Worm (Caenorhabditis elegans) whole organism, dauer: ENCODE measurements around the gene abi-1.

Experiments used
- unc-62 ChIP-seq: sonication (generic microtip); optimal IDR thresholded peaks from 2 replicates; lab custom pipeline; 2017; ENCODE audit warnings: missing biosample characterization, missing genetic modification reagents, missing genetic modification characterization

abi-1 gene

ce11 chrIII:5705228-5705888 is 12.8 kb upstream of the abi-1 start, which contains the start of gene swp-1:
swp-1 (minus strand) TSS chrIII:5705525.
- no peak for TF ChIP-seq unc-62 (GFP tag; lab: Kevin White, UChicago)

ce11 chrIII:5701491-5701890 is 9.0 kb upstream of the abi-1 start:
- no peak for TF ChIP-seq unc-62 (GFP tag; lab: Kevin White, UChicago)

- no peak for TF ChIP-seq unc-62 (GFP tag; lab: Kevin White, UChicago)
Observed at ce11 chrIII:5697963-5698730, 5.6 kb upstream of the abi-1 start, which contains the start of the genes lgg-3 and rgs-5. lgg-3 (minus strand) TSS chrIII:5698013. rgs-5 (plus strand) TSS chrIII:5698555.

ce11 chrIII:5697266-5697665 is 4.7 kb upstream of the abi-1 start, which contains the start of gene B0336.7:
B0336.7 (minus strand) TSS chrIII:5697366.
- TF ChIP-seq unc-62 (GFP tag; lab: Kevin White, UChicago): no peak

- no peak for TF ChIP-seq unc-62 (GFP tag; lab: Kevin White, UChicago)
Observed at ce11 chrIII:5693736-5694135, 1.2 kb upstream of the abi-1 start, which contains the start of gene B0336.13. B0336.13 (plus strand) TSS chrIII:5694036.

- no peak for TF ChIP-seq unc-62 (GFP tag; lab: Kevin White, UChicago)
Observed at ce11 chrIII:5691826-5692225, 714 bp downstream of the abi-1 start.

ce11 chrIII:5688246-5688645 is 4.3 kb downstream of the abi-1 start:
- no peak for TF ChIP-seq unc-62 (GFP tag; lab: Kevin White, UChicago)

ce11 chrIII:5683998-5684397 is 8.5 kb downstream of the abi-1 start, which contains the start of gene rcan-1:
rcan-1 (minus strand) TSS chrIII:5684098.
- TF ChIP-seq unc-62 (GFP tag; lab: Kevin White, UChicago): no peak

- TF ChIP-seq unc-62 (GFP tag; lab: Kevin White, UChicago): no peak
Observed at ce11 chrIII:5680141-5680540, 12.4 kb downstream of the abi-1 start, which contains the start of gene pst-2. pst-2 (plus strand) TSS chrIII:5680433.

- no peak for TF ChIP-seq unc-62 (GFP tag; lab: Kevin White, UChicago)
Observed at ce11 chrIII:5678935-5679334, 13.6 kb downstream of the abi-1 start, which contains the start of the genes ska-3 and rps-12. ska-3 (minus strand) TSS chrIII:5679005. rps-12 (plus strand) TSS chrIII:5679298.

ce11 chrIII:5677790-5678189 is 14.8 kb downstream of the abi-1 start, which contains the start of gene F54E7.9:
F54E7.9 (minus strand) TSS chrIII:5677890.
- TF ChIP-seq unc-62 (GFP tag; lab: Kevin White, UChicago): no peak

- TF ChIP-seq unc-62 (GFP tag; lab: Kevin White, UChicago): no peak
Observed at ce11 chrIII:5675384-5675984, 17.1 kb downstream of the abi-1 start.

- TF ChIP-seq unc-62 (GFP tag; lab: Kevin White, UChicago): no peak
Observed at ce11 chrIII:5674196-5674595, 18.3 kb downstream of the abi-1 start.

ce11 chrIII:5667952-5668489 is 24.5 kb downstream of the abi-1 start:
- no peak for TF ChIP-seq unc-62 (GFP tag; lab: Kevin White, UChicago)

ce11 chrIII:5665710-5666109 is 26.8 kb downstream of the abi-1 start:
- TF ChIP-seq unc-62 (GFP tag; lab: Kevin White, UChicago): no peak
